Worm (Caenorhabditis elegans) whole organism, L4 larva: Measurements from ENCODE around the gene cat-1.

Experiments
- F49E8.2 ChIP-seq: sonication (generic microtip); optimal IDR thresholded peaks from 2 replicates; lab custom pipeline; 2016; ENCODE audit warnings: missing compliant biosample characterization, mild to moderate bottlenecking, missing genetic modification characterization, borderline replicate concordance
- daf-16 ChIP-seq, 3 experiments: sonication (generic microtip); optimal IDR thresholded peaks; 2 replicates each; lab custom pipeline; 2016 to 2017; ENCODE audit warnings: missing genetic modification characterization in 3 of 3, missing genetic modification reagents in 3 of 3, mild to moderate bottlenecking in 2 of 3, missing compliant biosample characterization in 2 of 3, missing biosample characterization in 1 of 3, moderate library complexity in 1 of 3
- lin-13 ChIP-seq: fragments of 150-350 bp; optimal IDR thresholded peaks from 2 replicates; lab custom pipeline; 2014; ENCODE audit warnings: missing biosample characterization, missing genetic modification reagents, missing genetic modification characterization
- nhr-11 ChIP-seq: fragments of 150-350 bp; optimal IDR thresholded peaks from 2 replicates; lab custom pipeline; 2014; ENCODE audit warnings: missing biosample characterization, missing genetic modification characterization
- nhr-25 ChIP-seq: sonication (generic microtip); optimal IDR thresholded peaks from 2 replicates; lab custom pipeline; 2017; ENCODE audit warnings: missing genetic modification characterization, mild to moderate bottlenecking, missing compliant biosample characterization, antibody characterized with exemption, moderate library complexity, borderline replicate concordance; ENCODE audit not compliant: insufficient read depth
- skn-1 ChIP-seq: fragments of 150-350 bp; optimal IDR thresholded peaks from 2 replicates; lab custom pipeline; 2014; ENCODE audit warnings: missing biosample characterization, missing genetic modification characterization
- unc-130 ChIP-seq: sonication (generic microtip); optimal IDR thresholded peaks from 2 replicates; lab custom pipeline; 2016; ENCODE audit warnings: missing genetic modification reagents, missing genetic modification characterization, missing compliant biosample characterization
- unc-62 ChIP-seq, 3 experiments: fragments of 150-350 bp in 1 of 3; sonication (generic microtip); optimal IDR thresholded peaks in 2 of 3; peaks in 1 of 3; 1 replicate in 1 of 3; 2 replicates in 2 of 3; lab custom pipeline; 2014 to 2017; ENCODE audit warnings: missing biosample characterization in 3 of 3, missing genetic modification characterization in 3 of 3, missing genetic modification reagents in 3 of 3, missing genotype in 1 of 3

DNA sequence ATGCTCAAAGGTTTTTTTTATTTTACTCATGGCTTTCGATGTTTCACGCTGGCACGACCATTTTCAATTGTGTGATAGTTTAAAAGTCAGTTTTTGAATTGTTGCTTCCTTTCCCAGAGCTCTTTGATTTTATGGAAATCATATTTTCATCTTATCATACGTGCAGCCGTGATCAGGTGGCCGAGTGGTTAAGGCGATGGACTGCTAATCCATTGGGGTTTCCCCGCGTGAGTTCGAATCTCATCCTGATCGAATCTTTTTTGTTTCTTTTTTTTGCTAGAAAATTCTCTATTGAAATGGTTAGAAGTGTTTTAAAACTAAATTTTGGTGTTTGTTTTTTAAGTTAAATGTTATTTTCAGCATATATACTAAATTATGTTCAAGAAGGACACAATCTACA is 1.3 kb downstream of the cat-1 start:
- TF ChIP-seq skn-1 (tag; lab: Kevin White, UChicago) (no peak), nhr-25 (tag; lab: Kevin White, UChicago) (no peak), F49E8.2 (tag; lab: Kevin White, UChicago) (no peak), daf-16 (GFP tag; optimal IDR thresholded peaks at IDR 0.05; lab: Kevin White, UChicago) (peak in 1 of 2 experiments; percentile 37), daf-16 (tag; optimal IDR thresholded peaks at IDR 0.05; lab: Kevin White, UChicago) (peak; percentile 27), lin-13 (no peak), nhr-11 (tag; lab: Kevin White, UChicago) (no peak), unc-62 (GFP tag; optimal IDR thresholded peaks at IDR 0.05 in 1 of 2; lab: Kevin White, UChicago) (no peak), unc-62 (tag; optimal IDR thresholded peaks at IDR 0.05; lab: Kevin White, UChicago) (no peak), unc-130 (GFP tag; lab: Kevin White, UChicago) (no peak)
